Fruit fly (Drosophila melanogaster): ENCODE data around the gene frc.
A peak's percentile ranks its signal among the peaks of the same experiment; 100 is the strongest.

frc gene

DNA sequence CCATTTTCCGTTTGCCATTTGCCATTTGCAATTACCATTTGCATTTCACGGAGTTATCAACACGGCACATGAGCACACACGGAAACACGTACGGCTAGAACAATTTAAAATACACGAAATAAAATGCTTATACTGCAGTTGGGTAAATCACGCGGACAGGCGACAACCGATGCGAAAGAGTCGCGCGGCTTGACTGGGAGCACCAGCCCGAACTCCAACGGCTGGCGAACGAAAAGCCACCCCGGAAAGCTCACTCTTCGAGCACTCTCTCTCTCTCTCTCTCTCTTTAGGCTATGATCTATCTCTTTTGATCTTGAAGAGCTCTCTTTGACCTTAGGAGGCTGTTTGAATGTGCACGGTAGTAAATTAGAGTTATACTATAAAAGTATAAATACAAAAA lies 11.7 kb downstream of the frc start, which contains the start of gene blot (continued):
- TF ChIP-seq CG8290 (GFP tag; optimal IDR thresholded peaks at IDR 0.05) (no peak), CG8290 (tag; optimal IDR thresholded peaks at IDR 0.05) (peak in 1 of 2 experiments; percentile 40), vvl (GFP tag; IDR thresholded peaks at IDR 0.05) (peak; percentile 68), Asciz (GFP tag; optimal IDR thresholded peaks at IDR 0.05) (no peak), CG3163 (GFP tag; optimal IDR thresholded peaks at IDR 0.05) (peak; percentile 93), run (tag; optimal IDR thresholded peaks at IDR 0.05) (no peak), CoRest (tag; optimal IDR thresholded peaks at IDR 0.05) (no peak), CG42726 (GFP tag; IDR thresholded peaks at IDR 0.05; ENCODE audit: partially characterized antibody) (peak; percentile 38; the same call in 1 of the 2 replicates), seq (GFP tag; IDR thresholded peaks at IDR 0.05) (peak; percentile 11; the same call in 1 of the 2 replicates), CG5245 (GFP tag; optimal IDR thresholded peaks at IDR 0.05) (no peak), toy (GFP tag; IDR thresholded peaks at IDR 0.05) (no peak), ac (GFP tag; optimal IDR thresholded peaks at IDR 0.05) (no peak), CG8765 (GFP tag; IDR thresholded peaks at IDR 0.05) (no peak), CG12071 (GFP tag; optimal IDR thresholded peaks at IDR 0.05) (peak; percentile 5), CG11456 (GFP tag; IDR thresholded peaks at IDR 0.05) (no peak), CG14965 (GFP tag; optimal IDR thresholded peaks at IDR 0.05; ENCODE audit: borderline replicate concordance) (no peak), Dll (GFP tag; IDR thresholded peaks at IDR 0.05; ENCODE audit: partially characterized antibody) (peak; percentile 25; the same call in 1 of the 4 replicates), CG16813 (GFP tag; IDR thresholded peaks at IDR 0.05; ENCODE audit: partially characterized antibody) (no peak), Jarid2 (GFP tag; optimal IDR thresholded peaks at IDR 0.05) (peak; percentile 95), Hr51 (GFP tag; optimal IDR thresholded peaks at IDR 0.05) (no peak), chm (GFP tag; IDR thresholded peaks at IDR 0.05) (peak; percentile 83), twi (tag; optimal IDR thresholded peaks at IDR 0.05) (no peak), dimm (GFP tag; IDR thresholded peaks at IDR 0.05) (no peak), lab (GFP tag; optimal IDR thresholded peaks at IDR 0.05) (no peak), ci (GFP tag; IDR thresholded peaks at IDR 0.05) (no peak; the same call in 2 of the 3 replicates), CG12769 (tag; optimal IDR thresholded peaks at IDR 0.05) (peak; percentile 45), ato (GFP tag; IDR thresholded peaks at IDR 0.05; ENCODE audit: partially characterized antibody) (0 out of 2 replicates have a peak, but pooled peaks have one; percentile 33), gro (GFP tag; optimal IDR thresholded peaks at IDR 0.05) (peak; percentile 1), lilli (GFP tag; optimal IDR thresholded peaks at IDR 0.05) (no peak), CG18011 (GFP tag; optimal IDR thresholded peaks at IDR 0.05) (no peak), CG10654 (GFP tag; optimal IDR thresholded peaks at IDR 0.05) (no peak), da (GFP tag; optimal IDR thresholded peaks at IDR 0.05) (no peak), CG6254 (GFP tag; optimal IDR thresholded peaks at IDR 0.05) (no peak), sisA (GFP tag; IDR thresholded peaks at IDR 0.05) (no peak), CG15514 (GFP tag; optimal IDR thresholded peaks at IDR 0.05) (no peak), hth (optimal IDR thresholded peaks at IDR 0.05) (no peak), sim (GFP tag; IDR thresholded peaks at IDR 0.05) (0 out of 2 replicates have a peak, but pooled peaks have one; percentile 20), cg (GFP tag; optimal IDR thresholded peaks at IDR 0.05) (no peak), unc-4 (GFP tag; IDR thresholded peaks at IDR 0.05; ENCODE audit: partially characterized antibody) (peak; percentile 36; the same call in 1 of the 2 replicates), Pdp1 (GFP tag; optimal IDR thresholded peaks at IDR 0.05) (no peak), CG11398 (GFP tag; optimal IDR thresholded peaks at IDR 0.05) (no peak), CG4360 (GFP tag; IDR thresholded peaks at IDR 0.05) (0 out of 2 replicates have a peak, but pooled peaks have one; percentile 26), CG11504 (tag; optimal IDR thresholded peaks at IDR 0.05) (no peak), tna (GFP tag; IDR thresholded peaks at IDR 0.05; ENCODE audit: partially characterized antibody) (peak; percentile 19; the same call in 1 of the 2 replicates), lola (GFP tag; optimal IDR thresholded peaks at IDR 0.05) (no peak)
